Worm (Caenorhabditis elegans) whole organism, L3 larva: ENCODE measurements around the gene srx-33.

Source experiments
- R02D3.7 ChIP-seq: fragments of 150-350 bp; optimal IDR thresholded peaks from 2 replicates; lab custom pipeline; 2014; ENCODE audit warnings: missing biosample characterization, missing genetic modification characterization
- ZK546.5 ChIP-seq: sonication (generic microtip); optimal IDR thresholded peaks from 2 replicates; lab custom pipeline; 2017; ENCODE audit warnings: missing biosample characterization, missing genetic modification characterization
- aly-2 ChIP-seq: fragments of 150-350 bp; optimal IDR thresholded peaks from 2 replicates; lab custom pipeline; 2014; ENCODE audit warnings: missing biosample characterization, missing genetic modification characterization
- ama-1 ChIP-seq: fragments of 150-350 bp; optimal IDR thresholded peaks from 2 replicates; lab custom pipeline; 2018
- ceh-16 ChIP-seq: sonication (generic microtip); optimal IDR thresholded peaks from 2 replicates; lab custom pipeline; 2017; ENCODE audit warnings: missing biosample characterization, missing genetic modification characterization
- ceh-82 ChIP-seq: fragments of 150-350 bp; optimal IDR thresholded peaks from 2 replicates; lab custom pipeline; 2014; ENCODE audit warnings: missing biosample characterization, missing genetic modification characterization
- elt-2 ChIP-seq: sonication (generic microtip); optimal IDR thresholded peaks from 2 replicates; lab custom pipeline; 2016; ENCODE audit warnings: missing genetic modification reagents, mild to moderate bottlenecking, missing genetic modification characterization, missing compliant biosample characterization
- eor-1 ChIP-seq, 2 experiments: fragments of 150-350 bp; optimal IDR thresholded peaks; 2 replicates each; lab custom pipeline; 2014 to 2018; ENCODE audit warnings: missing biosample characterization in 2 of 2, missing genetic modification characterization in 2 of 2
- fkh-10 ChIP-seq: sonication (generic microtip); optimal IDR thresholded peaks from 2 replicates; lab custom pipeline; 2017; ENCODE audit warnings: missing biosample characterization, missing genetic modification reagents, missing genetic modification characterization
- fkh-2 ChIP-seq: fragments of 150-350 bp; optimal IDR thresholded peaks from 2 replicates; lab custom pipeline; 2014; ENCODE audit warnings: missing biosample characterization, missing genetic modification reagents, missing genetic modification characterization
- jun-1 ChIP-seq: fragments of 150-350 bp; optimal IDR thresholded peaks from 2 replicates; lab custom pipeline; 2014; ENCODE audit warnings: missing biosample characterization, missing genetic modification reagents, missing genetic modification characterization
- lin-15B ChIP-seq: fragments of 150-350 bp; optimal IDR thresholded peaks from 2 replicates; lab custom pipeline; 2014; ENCODE audit warnings: missing biosample characterization, missing genetic modification characterization
- lin-39 ChIP-seq: fragments of 150-350 bp; optimal IDR thresholded peaks from 2 replicates; lab custom pipeline; 2018; ENCODE audit warnings: missing biosample characterization, missing genetic modification reagents, missing genetic modification characterization
- lsy-12 ChIP-seq: sonication (generic microtip); optimal IDR thresholded peaks from 2 replicates; lab custom pipeline; 2016; ENCODE audit warnings: mild to moderate bottlenecking, missing genetic modification characterization, missing compliant biosample characterization
- mdl-1 ChIP-seq: fragments of 150-350 bp; optimal IDR thresholded peaks from 2 replicates; lab custom pipeline; 2014; ENCODE audit warnings: missing biosample characterization, missing genetic modification characterization
- nhr-11 ChIP-seq: fragments of 150-350 bp; optimal IDR thresholded peaks from 2 replicates; lab custom pipeline; 2014; ENCODE audit warnings: missing biosample characterization, missing genetic modification characterization
- nhr-28 ChIP-seq: fragments of 150-350 bp; optimal IDR thresholded peaks from 2 replicates; lab custom pipeline; 2014; ENCODE audit warnings: missing biosample characterization, missing genetic modification characterization
- nhr-43 ChIP-seq: sonication (generic microtip); optimal IDR thresholded peaks from 2 replicates; lab custom pipeline; 2016; ENCODE audit warnings: mild to moderate bottlenecking, missing genetic modification characterization, missing compliant biosample characterization; ENCODE audit not compliant: poor library complexity, severe bottlenecking
- nhr-76 ChIP-seq: fragments of 150-350 bp; sonication (generic microtip); optimal IDR thresholded peaks from 5 replicates; lab custom pipeline; 2014; ENCODE audit warnings: missing biosample characterization, missing genetic modification characterization
- pha-4 ChIP-seq: fragments of 150-350 bp; optimal IDR thresholded peaks from 2 replicates; lab custom pipeline; 2014; ENCODE audit warnings: missing biosample characterization, missing genetic modification reagents, missing genetic modification characterization
- pqm-1 ChIP-seq: fragments of 150-350 bp; optimal IDR thresholded peaks from 2 replicates; lab custom pipeline; 2017; ENCODE audit warnings: missing biosample characterization, missing genetic modification characterization, inconsistent platforms
- sea-2 ChIP-seq: fragments of 150-350 bp; sonication (generic microtip); optimal IDR thresholded peaks from 4 replicates; lab custom pipeline; 2014; ENCODE audit warnings: missing biosample characterization, missing genetic modification reagents, missing genetic modification characterization
- tbx-2 ChIP-seq: sonication (generic microtip); optimal IDR thresholded peaks from 2 replicates; lab custom pipeline; 2016; ENCODE audit warnings: mild to moderate bottlenecking, missing genetic modification characterization, missing compliant biosample characterization
- unc-39 ChIP-seq: sonication (generic microtip); optimal IDR thresholded peaks from 4 replicates; lab custom pipeline; 2017; ENCODE audit warnings: missing biosample characterization, missing genetic modification characterization
- unc-62 ChIP-seq: fragments of 150-350 bp; sonication (generic microtip); optimal IDR thresholded peaks from 4 replicates; lab custom pipeline; 2014; ENCODE audit warnings: missing biosample characterization, missing genetic modification reagents, missing genetic modification characterization
- zag-1 ChIP-seq: fragments of 150-350 bp; optimal IDR thresholded peaks from 2 replicates; lab custom pipeline; 2014; ENCODE audit warnings: missing biosample characterization, missing genetic modification characterization
- ztf-11 ChIP-seq: fragments of 150-350 bp; optimal IDR thresholded peaks from 2 replicates; lab custom pipeline; 2014; ENCODE audit warnings: missing biosample characterization, missing genetic modification characterization

Gene srx-33

ce11 chrV:7123979-7124378 is 5.3 kb upstream of the srx-33 start:
- TF ChIP-seq fkh-2 (tag; lab: Kevin White, UChicago) (no peak), unc-39 (tag; lab: Kevin White, UChicago) (no peak), lsy-12 (tag; lab: Kevin White, UChicago) (no peak), ceh-16 (tag; lab: Kevin White, UChicago) (no peak), zag-1 (tag; lab: Kevin White, UChicago) (no peak), ZK546.5 (no peak)

- no peak for TF ChIP-seq unc-62 (GFP tag; lab: Kevin White, UChicago)
- TF ChIP-seq pha-4: peak; percentile 63
Observed at ce11 chrV:7123188-7123708, 4.6 kb upstream of the srx-33 start, which contains the start of gene lmd-5. Gene lmd-5 (plus strand): TSS chrV:7123658.

ce11 chrV:7120168-7120567 is 1.5 kb upstream of the srx-33 start, which contains the start of gene srx-34:
Gene srx-34 (minus strand): TSS chrV:7120268.
- no peak for TF ChIP-seq ztf-11
- TF ChIP-seq unc-62 (GFP tag; lab: Kevin White, UChicago): no peak
- TF ChIP-seq sea-2 (GFP tag; lab: Kevin White, UChicago): no peak

- TF ChIP-seq ceh-16 (tag; lab: Kevin White, UChicago): no peak
Observed at ce11 chrV:7112223-7112622, 6.5 kb downstream of the srx-33 start.

- peak; percentile 76 for TF ChIP-seq fkh-10 (GFP tag; lab: Kevin White, UChicago)
- no peak for TF ChIP-seq tbx-2
Observed at ce11 chrV:7111276-7111675, 7.4 kb downstream of the srx-33 start.

- TF ChIP-seq fkh-10 (GFP tag; lab: Kevin White, UChicago) (peak; percentile 21), jun-1 (tag; lab: Kevin White, UChicago) (no peak)
Observed at ce11 chrV:7110370-7110769, 8.3 kb downstream of the srx-33 start.

- peak; percentile 54 for TF ChIP-seq fkh-10 (GFP tag; lab: Kevin White, UChicago)
- no peak for TF ChIP-seq ceh-82 (tag; lab: Kevin White, UChicago)
Observed at ce11 chrV:7106499-7107152, 12.1 kb downstream of the srx-33 start.

- TF ChIP-seq nhr-11 (tag; lab: Kevin White, UChicago) (no peak), ceh-82 (tag; lab: Kevin White, UChicago) (no peak), nhr-76 (tag; lab: Kevin White, UChicago) (no peak), mdl-1 (tag; lab: Kevin White, UChicago) (no peak), lin-15B (tag; lab: Kevin White, UChicago) (no peak), nhr-28 (tag; lab: Kevin White, UChicago) (no peak)
Observed at ce11 chrV:7103247-7103646, 15.4 kb downstream of the srx-33 start, which contains the start of gene odr-2. Gene odr-2 (plus strand): TSS chrV:7103547.

- TF ChIP-seq ama-1 (lab: Kevin White, UChicago) (no peak), sea-2 (GFP tag; lab: Kevin White, UChicago) (no peak), eor-1 (tag; optimal IDR thresholded peaks at IDR 0.05; lab: Kevin White, UChicago) (no peak), elt-2 (tag; lab: Kevin White, UChicago) (no peak), aly-2 (tag; lab: Kevin White, UChicago) (no peak), unc-39 (tag; lab: Kevin White, UChicago) (no peak), R02D3.7 (tag; lab: Kevin White, UChicago) (no peak), lin-39 (no peak), pqm-1 (no peak), nhr-43 (tag; lab: Kevin White, UChicago) (no peak)
Observed at ce11 chrV:7096811-7097210, 21.9 kb downstream of the srx-33 start.
